Fruit fly (Drosophila melanogaster): ENCODE measurements around the gene CycJ.

The CycJ gene

DNA sequence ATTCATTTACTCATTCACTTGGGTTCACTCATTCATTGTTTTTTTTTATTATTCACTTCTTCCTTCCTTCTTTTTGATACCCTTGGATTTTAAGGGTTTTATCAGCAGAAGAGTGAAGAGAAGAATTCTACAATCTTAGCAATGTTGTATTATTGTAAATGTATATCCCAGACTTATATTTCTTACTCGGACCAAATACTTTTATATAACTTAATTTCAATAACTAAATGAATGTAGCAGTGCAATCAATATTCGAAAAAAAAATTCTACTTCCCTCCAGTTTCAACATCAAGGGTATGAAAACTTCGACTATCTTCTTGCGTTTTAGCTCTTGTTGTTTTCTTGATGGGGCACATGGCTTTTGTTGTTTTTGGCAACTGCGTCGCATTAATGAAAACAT, 15.8 kb upstream of the CycJ start (continued):
- no peak for TF ChIP-seq Scr (GFP tag; IDR thresholded peaks at IDR 0.05; ENCODE audit: partially characterized antibody)
- no peak for TF ChIP-seq lov (optimal IDR thresholded peaks at IDR 0.05)
- TF ChIP-seq lov (GFP tag; IDR thresholded peaks at IDR 0.05): no peak
- no peak for TF ChIP-seq ase (GFP tag; IDR thresholded peaks at IDR 0.05)
- TF ChIP-seq ci (GFP tag; IDR thresholded peaks at IDR 0.05): 0 out of 3 replicates have a peak, but pooled peaks have one; percentile 11
- no peak for TF ChIP-seq repo (GFP tag; optimal IDR thresholded peaks at IDR 0.05)
- no peak for TF ChIP-seq C15 (GFP tag; IDR thresholded peaks at IDR 0.05)
- TF ChIP-seq Lim3 (GFP tag; IDR thresholded peaks at IDR 0.05): no peak
- no peak for TF ChIP-seq CG4707 (GFP tag; optimal IDR thresholded peaks at IDR 0.05)
- TF ChIP-seq CG3847 (GFP tag; IDR thresholded peaks at IDR 0.05): peak; percentile 27; the same call in 1 of the 2 replicates
- TF ChIP-seq salm (tag; optimal IDR thresholded peaks at IDR 0.05): no peak
- no peak for TF ChIP-seq Aef1 (GFP tag; IDR thresholded peaks at IDR 0.05)
- TF ChIP-seq prd (optimal IDR thresholded peaks at IDR 0.05): no peak
- no peak for TF ChIP-seq prd (GFP tag; IDR thresholded peaks at IDR 0.05)
- TF ChIP-seq CG3163 (GFP tag; optimal IDR thresholded peaks at IDR 0.05): no peak
- no peak for TF ChIP-seq otp (GFP tag; IDR thresholded peaks at IDR 0.05)
- TF ChIP-seq pho (GFP tag; optimal IDR thresholded peaks at IDR 0.05): peak; percentile 42
- peak; percentile 14 for TF ChIP-seq CG10147 (GFP tag; optimal IDR thresholded peaks at IDR 0.05)
- no peak for TF ChIP-seq CG4328 (GFP tag; optimal IDR thresholded peaks at IDR 0.05)
- no peak for TF ChIP-seq CG12942 (GFP tag; optimal IDR thresholded peaks at IDR 0.05)
- no peak for TF ChIP-seq CG3726 (GFP tag; IDR thresholded peaks at IDR 0.05)
- TF ChIP-seq CG1647 (GFP tag; optimal IDR thresholded peaks at IDR 0.05): no peak
- TF ChIP-seq Neu2 (GFP tag; optimal IDR thresholded peaks at IDR 0.05; ENCODE audit: borderline replicate concordance): no peak
- no peak for TF ChIP-seq Hr39 (optimal IDR thresholded peaks at IDR 0.05)
- no peak for TF ChIP-seq Sry-δ (GFP tag; optimal IDR thresholded peaks at IDR 0.05)
- TF ChIP-seq grau (tag; optimal IDR thresholded peaks at IDR 0.05): peak; percentile 70
- TF ChIP-seq HLH4C (GFP tag; IDR thresholded peaks at IDR 0.05; ENCODE audit: partially characterized antibody): no peak
- TF ChIP-seq CG17359 (tag; optimal IDR thresholded peaks at IDR 0.05): no peak
- TF ChIP-seq Dref (GFP tag; IDR thresholded peaks at IDR 0.05): no peak
- no peak for TF ChIP-seq Camta (GFP tag; optimal IDR thresholded peaks at IDR 0.05)
- TF ChIP-seq Dek (tag; optimal IDR thresholded peaks at IDR 0.05): peak; percentile 8
- no peak for TF ChIP-seq CG18476 (GFP tag; optimal IDR thresholded peaks at IDR 0.05)
- peak; percentile 6 for TF ChIP-seq CG10979 (tag; optimal IDR thresholded peaks at IDR 0.05)
- TF ChIP-seq CG10209 (GFP tag; optimal IDR thresholded peaks at IDR 0.05): peak; percentile 30
- TF ChIP-seq Sox100B (GFP tag; optimal IDR thresholded peaks at IDR 0.05): no peak
- TF ChIP-seq CG11398 (GFP tag; optimal IDR thresholded peaks at IDR 0.05): no peak
- TF ChIP-seq Hmr (GFP tag; optimal IDR thresholded peaks at IDR 0.05): peak; percentile 39
- TF ChIP-seq CG4617 (GFP tag; optimal IDR thresholded peaks at IDR 0.05; ENCODE audit: borderline replicate concordance): no peak
- TF ChIP-seq CG18764 (GFP tag; optimal IDR thresholded peaks at IDR 0.05): no peak
- TF ChIP-seq B-H2 (GFP tag; optimal IDR thresholded peaks at IDR 0.05): no peak
- no peak for TF ChIP-seq CG1529 (GFP tag; optimal IDR thresholded peaks at IDR 0.05)
- no peak for TF ChIP-seq CG13296 (GFP tag; optimal IDR thresholded peaks at IDR 0.05)
- TF ChIP-seq yki (optimal IDR thresholded peaks at IDR 0.05): no peak
- TF ChIP-seq CG5953 (GFP tag; IDR thresholded peaks at IDR 0.05): no peak
- no peak for TF ChIP-seq CG9876 (GFP tag; optimal IDR thresholded peaks at IDR 0.05)
- TF ChIP-seq cad (GFP tag; optimal IDR thresholded peaks at IDR 0.05): no peak
- peak; percentile 92 for TF ChIP-seq D19B (GFP tag; optimal IDR thresholded peaks at IDR 0.05)
- no peak for TF ChIP-seq wek (GFP tag; optimal IDR thresholded peaks at IDR 0.05)
- no peak for TF ChIP-seq CG10462 (GFP tag; optimal IDR thresholded peaks at IDR 0.05)
- no peak for TF ChIP-seq klu (GFP tag; IDR thresholded peaks at IDR 0.05)
- no peak for TF ChIP-seq ro (GFP tag; IDR thresholded peaks at IDR 0.05)
- no peak for TF ChIP-seq mirr (GFP tag; optimal IDR thresholded peaks at IDR 0.05)
- TF ChIP-seq zen (tag; optimal IDR thresholded peaks at IDR 0.05): no peak
- no peak for TF ChIP-seq gsb-n (tag; optimal IDR thresholded peaks at IDR 0.05)
